Fruit fly (Drosophila melanogaster): ENCODE data around the gene CG34140.

The CG34140 gene

dm6 chr3L:184251-184650 lies at the start of gene CG34140, which contains the start of the genes Mkp and Mtch (continued):
- TF ChIP-seq Spps (tag; optimal IDR thresholded peaks at IDR 0.05), result peak; percentile 66
- TF ChIP-seq MBD-R2 (GFP tag; IDR thresholded peaks at IDR 0.05), result peak; percentile 95
- TF ChIP-seq CG18764 (GFP tag; optimal IDR thresholded peaks at IDR 0.05), result peak; percentile 72
- peak; percentile 67 for TF ChIP-seq CG13123 (GFP tag; optimal IDR thresholded peaks at IDR 0.05)
- TF ChIP-seq Fer1 (GFP tag; optimal IDR thresholded peaks at IDR 0.05), result peak; percentile 84
- no peak for TF ChIP-seq CrebB (tag; optimal IDR thresholded peaks at IDR 0.05)
- TF ChIP-seq Sin3A (optimal IDR thresholded peaks at IDR 0.05), result peak; percentile 96
- peak; percentile 14 for TF ChIP-seq CG17802 (tag; optimal IDR thresholded peaks at IDR 0.05)
- TF ChIP-seq Ets65A (GFP tag), result peak; percentile 99
- TF ChIP-seq CG8478 (optimal IDR thresholded peaks at IDR 0.05), result no peak
- no peak for TF ChIP-seq CTCF (GFP tag; optimal IDR thresholded peaks at IDR 0.05)
- TF ChIP-seq sqz (GFP tag; optimal IDR thresholded peaks at IDR 0.05), result no peak
- TF ChIP-seq CG2199 (GFP tag; IDR thresholded peaks at IDR 0.05), result no peak
- TF ChIP-seq CG16863 (GFP tag; optimal IDR thresholded peaks at IDR 0.05), result peak; percentile 85
- TF ChIP-seq Usf (GFP tag; optimal IDR thresholded peaks at IDR 0.05), result peak; percentile 32
- TF ChIP-seq Sox102F (GFP tag; optimal IDR thresholded peaks at IDR 0.05), result no peak
- TF ChIP-seq D (optimal IDR thresholded peaks at IDR 0.05), result no peak
- TF ChIP-seq D (GFP tag; optimal IDR thresholded peaks at IDR 0.05), result peak; percentile 60
- TF ChIP-seq C15 (GFP tag; IDR thresholded peaks at IDR 0.05), result peak; percentile 67; the same call in 1 of the 3 replicates
- TF ChIP-seq zf30C (GFP tag; optimal IDR thresholded peaks at IDR 0.05), result no peak
- peak; percentile 87 for TF ChIP-seq CHES-1-like (GFP tag; optimal IDR thresholded peaks at IDR 0.05)
- TF ChIP-seq ftz-f1 (GFP tag; optimal IDR thresholded peaks at IDR 0.05), result peak; percentile 49
- peak; percentile 89 for TF ChIP-seq Hsf (GFP tag; optimal IDR thresholded peaks at IDR 0.05)
- peak; percentile 74; the same call in 2 of the 3 replicates for TF ChIP-seq CG6791 (GFP tag; IDR thresholded peaks at IDR 0.05; ENCODE audit: partially characterized antibody)
- peak; percentile 89 for TF ChIP-seq CG14860 (GFP tag; IDR thresholded peaks at IDR 0.05; ENCODE audit: partially characterized antibody)
- TF ChIP-seq CG7271 (tag; optimal IDR thresholded peaks at IDR 0.05), result peak; percentile 70
- 0 out of 2 replicates have a peak, but pooled peaks have one; percentile 26 for TF ChIP-seq CG10321 (GFP tag; IDR thresholded peaks at IDR 0.05)
- no peak for TF ChIP-seq CG7839 (tag; optimal IDR thresholded peaks at IDR 0.05)
- TF ChIP-seq Gsc (GFP tag; IDR thresholded peaks at IDR 0.05), result no peak
- peak; percentile 39 for TF ChIP-seq HmgD (GFP tag; optimal IDR thresholded peaks at IDR 0.05)
- no peak for TF ChIP-seq CG5953 (GFP tag; IDR thresholded peaks at IDR 0.05)
- TF ChIP-seq CG11696 (GFP tag; IDR thresholded peaks at IDR 0.05), result 0 out of 2 replicates have a peak, but pooled peaks have one; percentile 39
- TF ChIP-seq da (GFP tag; optimal IDR thresholded peaks at IDR 0.05), result peak; percentile 44
- TF ChIP-seq slou (GFP tag; optimal IDR thresholded peaks at IDR 0.05), result peak; percentile 79
- TF ChIP-seq mam (GFP tag; optimal IDR thresholded peaks at IDR 0.05), result peak; percentile 93
- peak; percentile 74 for TF ChIP-seq trh (GFP tag; optimal IDR thresholded peaks at IDR 0.05)
- TF ChIP-seq yki (optimal IDR thresholded peaks at IDR 0.05), result no peak
- no peak for TF ChIP-seq pros (GFP tag; optimal IDR thresholded peaks at IDR 0.05)
- no peak for TF ChIP-seq CG6254 (GFP tag; optimal IDR thresholded peaks at IDR 0.05)
- TF ChIP-seq Elba2 (GFP tag; optimal IDR thresholded peaks at IDR 0.05), result peak; percentile 49
- no peak for TF ChIP-seq CG12071 (GFP tag; optimal IDR thresholded peaks at IDR 0.05)
- TF ChIP-seq zen (tag; optimal IDR thresholded peaks at IDR 0.05), result peak; percentile 78
- peak; percentile 92 for TF ChIP-seq CG12391 (tag; optimal IDR thresholded peaks at IDR 0.05)
- TF ChIP-seq trem (tag; optimal IDR thresholded peaks at IDR 0.05), result peak; percentile 92
- no peak for TF ChIP-seq oc (tag; optimal IDR thresholded peaks at IDR 0.05)
- peak; percentile 76 for TF ChIP-seq gcm2 (GFP tag; optimal IDR thresholded peaks at IDR 0.05)
- peak; percentile 80 for TF ChIP-seq ken (GFP tag; IDR thresholded peaks at IDR 0.05)
- no peak for TF ChIP-seq CG1529 (GFP tag; optimal IDR thresholded peaks at IDR 0.05)
- TF ChIP-seq Abd-B (GFP tag; optimal IDR thresholded peaks at IDR 0.05), result peak; percentile 84
- no peak for TF ChIP-seq dati (GFP tag; IDR thresholded peaks at IDR 0.05)
- TF ChIP-seq Ptx1 (GFP tag; IDR thresholded peaks at IDR 0.05), result peak; percentile 84
- peak; percentile 89 for TF ChIP-seq CG8944 (GFP tag; optimal IDR thresholded peaks at IDR 0.05)
- peak; percentile 90 for TF ChIP-seq kay (GFP tag; optimal IDR thresholded peaks at IDR 0.05)
- TF ChIP-seq hth (optimal IDR thresholded peaks at IDR 0.05), result no peak

Measured in whole organism, embryonic.